Worm (Caenorhabditis elegans): Measurements from ENCODE around the gene srlf-5.

- no peak for TF ChIP-seq mab-5 (tag; optimal IDR thresholded peaks at IDR 0.05)
- TF ChIP-seq unc-62 (GFP tag; optimal IDR thresholded peaks at IDR 0.05) = no peak
- no peak for TF ChIP-seq ztf-4 (tag; optimal IDR thresholded peaks at IDR 0.05)
- no peak for TF ChIP-seq unc-39 (tag; optimal IDR thresholded peaks at IDR 0.05)
Observed at ce11 chrIV:12883190-12883589, 43.3 kb downstream of the srlf-5 start, which contains the start of gene ZK896.4.
